Fruit fly (Drosophila melanogaster) whole organism: ENCODE results near the gene PGRP-SB1.

Source experiments
- CG8478 ChIP-seq: fragments of >200 bp; optimal IDR thresholded peaks from 2 replicates; lab custom pipeline; 2018; ENCODE audit warnings: inconsistent platforms
- EcR ChIP-seq, 2 experiments: fragments of >200 bp; optimal IDR thresholded peaks; 2 replicates each; lab custom pipeline; 2017; ENCODE audit warnings: missing biosample characterization in 2 of 2, missing genetic modification characterization in 2 of 2, missing genetic modification reagents in 2 of 2
- psq ChIP-seq: fragments of >200 bp; optimal IDR thresholded peaks from 2 replicates; lab custom pipeline; 2017
- usp ChIP-seq: fragments of >200 bp; optimal IDR thresholded peaks from 2 replicates; lab custom pipeline; 2017; ENCODE audit warnings: missing biosample characterization, missing genetic modification characterization, mixed read lengths

DNA sequence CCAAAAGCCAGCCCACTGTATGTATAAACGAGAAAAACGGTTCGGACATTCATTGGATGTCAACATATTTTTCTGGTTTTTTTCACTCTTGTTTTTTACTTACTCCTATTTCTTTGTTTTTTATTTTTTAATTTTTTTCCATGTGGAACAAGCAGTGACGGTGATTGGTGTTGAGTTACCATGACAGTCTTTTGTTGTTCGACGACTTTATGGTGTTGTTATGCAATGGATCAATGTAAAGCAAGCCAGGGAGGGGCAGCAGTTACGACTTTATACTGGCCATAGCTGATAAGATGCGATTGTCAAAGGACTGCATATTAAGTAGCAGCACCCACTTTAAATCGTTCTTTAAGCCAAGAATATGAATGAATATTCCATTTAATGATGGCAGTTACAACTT is 38.3 kb downstream of the PGRP-SB1 start:
- TF ChIP-seq usp (no peak), psq (lab: Kevin White, UChicago) (no peak), EcR (GFP tag; optimal IDR thresholded peaks at IDR 0.05; lab: Kevin White, UChicago) (no peak), CG8478 (no peak)
